Fruit fly (Drosophila melanogaster): ENCODE data around the gene CG14974.

Gene CG14974

dm6 chr3L:3665288-3666210, 44.7 kb upstream of the CG14974 start (continued):
- TF ChIP-seq CG6813 (GFP tag; optimal IDR thresholded peaks at IDR 0.05) (no peak), CG11723 (GFP tag; optimal IDR thresholded peaks at IDR 0.05) (peak; percentile 14), al (GFP tag; IDR thresholded peaks at IDR 0.05) (peak; percentile 50), row (GFP tag; IDR thresholded peaks at IDR 0.05) (peak; percentile 57; the same call in 2 of the 3 replicates), Nf-YB (GFP tag; optimal IDR thresholded peaks at IDR 0.05) (peak; percentile 32), esg (GFP tag; conservative IDR thresholded peaks at IDR 0.05) (peak; percentile 38; the same call in 1 of the 2 replicates), ara (GFP tag; IDR thresholded peaks at IDR 0.05) (peak; percentile 52; the same call in 1 of the 2 replicates), HLH54F (GFP tag; optimal IDR thresholded peaks at IDR 0.05) (peak; percentile 40), CG1603 (tag; optimal IDR thresholded peaks at IDR 0.05) (peak; percentile 62), NfI (GFP tag; optimal IDR thresholded peaks at IDR 0.05) (peak; percentile 59), grau (tag; optimal IDR thresholded peaks at IDR 0.05) (peak; percentile 70), Dek (tag; optimal IDR thresholded peaks at IDR 0.05) (peak; percentile 20), Sox102F (GFP tag; optimal IDR thresholded peaks at IDR 0.05) (peak; percentile 56), Optix (GFP tag; IDR thresholded peaks at IDR 0.05) (0 out of 3 replicates have a peak, but pooled peaks have one; percentile 43), E2f1 (GFP tag; IDR thresholded peaks at IDR 0.05) (peak; percentile 30; the same call in 1 of the 2 replicates), CG12744 (GFP tag; optimal IDR thresholded peaks at IDR 0.05) (peak; percentile 7), org-1 (GFP tag; optimal IDR thresholded peaks at IDR 0.05) (no peak), tx (GFP tag; optimal IDR thresholded peaks at IDR 0.05) (peak; percentile 34), wor (GFP tag; IDR thresholded peaks at IDR 0.05) (no peak), zfh1 (GFP tag; IDR thresholded peaks at IDR 0.05) (peak; percentile 66; the same call in 2 of the 3 replicates), sna (GFP tag; IDR thresholded peaks at IDR 0.05; ENCODE audit: partially characterized antibody) (no peak), HLH3B (GFP tag; IDR thresholded peaks at IDR 0.05) (peak; percentile 28; the same call in 1 of the 2 replicates), Bteb2 (GFP tag; optimal IDR thresholded peaks at IDR 0.05) (peak; percentile 18), sisA (GFP tag; IDR thresholded peaks at IDR 0.05) (peak; percentile 19; the same call in 1 of the 2 replicates), Vsx1 (GFP tag; optimal IDR thresholded peaks at IDR 0.05) (peak; percentile 60), CG4820 (GFP tag; optimal IDR thresholded peaks at IDR 0.05) (no peak), CG1602 (GFP tag; optimal IDR thresholded peaks at IDR 0.05) (peak; percentile 55), CG30431 (GFP tag; optimal IDR thresholded peaks at IDR 0.05) (peak; percentile 6), CG13775 (GFP tag; optimal IDR thresholded peaks at IDR 0.05) (peak; percentile 14), Hmx (GFP tag; optimal IDR thresholded peaks at IDR 0.05) (no peak), Myb (GFP tag; optimal IDR thresholded peaks at IDR 0.05) (peak; percentile 23), CG7786 (GFP tag; optimal IDR thresholded peaks at IDR 0.05) (peak; percentile 56), twi (tag; optimal IDR thresholded peaks at IDR 0.05) (peak; percentile 29), mld (GFP tag; IDR thresholded peaks at IDR 0.05; ENCODE audit: partially characterized antibody) (no peak), Xrp1 (GFP tag; IDR thresholded peaks at IDR 0.05) (peak; percentile 50), CG33557 (GFP tag; optimal IDR thresholded peaks at IDR 0.05) (peak; percentile 54), ken (GFP tag; IDR thresholded peaks at IDR 0.05) (no peak), CG30403 (GFP tag; optimal IDR thresholded peaks at IDR 0.05) (peak; percentile 55), Meics (GFP tag; optimal IDR thresholded peaks at IDR 0.05) (no peak), dpn (GFP tag; optimal IDR thresholded peaks at IDR 0.05) (peak in 1 of 2 experiments; percentile 68), CG12155 (GFP tag; optimal IDR thresholded peaks at IDR 0.05) (peak; percentile 25), tio (GFP tag; optimal IDR thresholded peaks at IDR 0.05) (peak; percentile 43), shn (GFP tag; optimal IDR thresholded peaks at IDR 0.05) (peak; percentile 10), sc (optimal IDR thresholded peaks at IDR 0.05) (no peak), sc (GFP tag; optimal IDR thresholded peaks at IDR 0.05) (peak; percentile 47), CG10267 (tag; optimal IDR thresholded peaks at IDR 0.05) (peak; percentile 1), p53 (GFP tag; optimal IDR thresholded peaks at IDR 0.05) (no peak), CG11398 (GFP tag; optimal IDR thresholded peaks at IDR 0.05) (peak; percentile 16), PHDP (tag; optimal IDR thresholded peaks at IDR 0.05) (peak; percentile 61)

All from whole organism, embryonic.